Fruit fly (Drosophila melanogaster): ENCODE measurements around the gene PpV.

DNA sequence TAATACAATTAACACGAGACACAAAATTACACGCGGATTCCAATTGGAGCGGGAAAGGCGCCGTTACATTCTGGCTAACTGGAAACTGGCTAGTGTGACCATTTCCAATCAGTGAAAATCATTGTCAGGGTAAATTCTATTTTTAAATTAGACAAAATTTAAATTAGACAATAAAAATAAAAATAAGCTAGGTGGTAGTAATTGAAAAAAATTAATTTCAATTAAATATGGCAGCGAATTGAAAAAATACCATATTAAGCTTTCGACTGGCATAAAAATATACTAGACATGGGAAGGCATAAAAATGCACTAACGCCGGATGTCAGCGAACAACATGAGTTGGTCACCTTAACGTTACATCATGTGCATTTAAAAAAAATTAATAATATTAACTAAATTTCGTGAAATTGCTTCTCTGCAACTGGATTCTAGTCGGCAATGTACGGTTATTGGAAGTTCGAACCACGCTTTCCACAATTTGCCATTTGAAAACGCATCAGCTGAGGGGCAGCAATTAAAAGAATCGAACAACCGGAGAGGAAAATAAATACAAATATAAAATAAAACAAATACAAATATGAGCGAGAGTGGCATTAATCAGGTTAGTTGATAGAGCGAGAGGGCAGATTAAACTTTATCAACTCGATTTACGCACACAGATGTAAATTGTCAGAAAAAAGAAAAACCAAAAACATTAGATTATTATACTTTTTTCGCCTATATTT is 6.9 kb downstream of the PpV start, which contains the start of the genes swa and Marf:
- TF ChIP-seq EcR (GFP tag; optimal IDR thresholded peaks at IDR 0.05) (no peak), Dll (optimal IDR thresholded peaks at IDR 0.05) (no peak), psq (optimal IDR thresholded peaks at IDR 0.05) (no peak)
